Worm (Caenorhabditis elegans) whole organism, L2 larva: Measurements from ENCODE around the gene T24E12.10.

Experiments
- blmp-1 ChIP-seq: sonication (generic microtip); optimal IDR thresholded peaks from 2 replicates; lab custom pipeline; 2017; ENCODE audit warnings: missing genetic modification characterization, mild to moderate bottlenecking, missing compliant biosample characterization, antibody characterized with exemption, moderate library complexity; ENCODE audit not compliant: insufficient read depth
- nhr-10 ChIP-seq: sonication (generic microtip); optimal IDR thresholded peaks from 2 replicates; lab custom pipeline; 2017; ENCODE audit warnings: missing biosample characterization, missing genetic modification characterization
- snpc-4 ChIP-seq: fragments of 150-350 bp; optimal IDR thresholded peaks from 2 replicates; lab custom pipeline; 2014; ENCODE audit warnings: missing biosample characterization, missing genetic modification characterization
- unc-39 ChIP-seq: fragments of 150-350 bp; optimal IDR thresholded peaks from 2 replicates; lab custom pipeline; 2014; ENCODE audit warnings: missing biosample characterization, missing genetic modification characterization

ce11 chrII:3753598-3753997 is 19.4 kb downstream of the T24E12.10 start, which contains the start of gene rcd-1:
- no peak for TF ChIP-seq blmp-1 (tag; lab: Kevin White, UChicago)
- no peak for TF ChIP-seq nhr-10
- no peak for TF ChIP-seq unc-39 (tag; lab: Kevin White, UChicago)
- TF ChIP-seq snpc-4 (tag; lab: Kevin White, UChicago), result no peak
